Fruit fly (Drosophila melanogaster): ENCODE data around the gene CG15312.

DNA sequence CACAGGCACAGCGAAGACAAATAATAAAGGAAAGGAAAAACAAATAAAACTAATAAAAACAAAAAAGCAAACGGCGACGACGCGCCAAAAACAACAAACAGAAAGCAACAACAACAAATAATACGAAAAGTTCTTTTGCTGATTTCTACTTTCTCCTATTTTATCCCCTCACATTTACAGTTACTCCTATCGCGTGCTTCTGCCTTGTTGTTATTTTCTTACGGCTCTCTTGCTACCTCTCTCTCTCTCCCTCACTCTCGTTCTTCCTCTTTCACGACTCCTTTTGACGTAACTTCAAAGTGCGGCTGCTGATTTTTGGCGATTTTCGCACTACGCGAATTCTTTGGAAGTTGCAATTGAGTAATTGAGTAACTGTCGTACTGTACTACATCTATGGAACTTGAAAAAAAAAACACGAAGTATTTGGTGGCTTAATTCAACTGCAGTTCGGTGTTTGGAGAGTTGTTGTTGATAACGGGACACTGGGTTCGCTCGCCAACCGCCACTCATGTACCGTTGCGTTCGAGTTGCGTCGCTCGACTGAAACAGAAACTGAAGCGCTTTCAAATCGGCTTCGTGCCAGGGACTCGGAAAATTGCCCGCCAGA, at the start of gene CG15312:
- TF ChIP-seq Myc (optimal IDR thresholded peaks at IDR 0.05) (no peak), h (optimal IDR thresholded peaks at IDR 0.05) (no peak), ttk (optimal IDR thresholded peaks at IDR 0.05) (no peak)
